Fruit fly (Drosophila melanogaster) whole organism, embryonic: ENCODE results near the gene CG9961.

Experiments used
- Abd-B ChIP-seq: fragments of 200-800 bp; sonication (Bioruptor generic); optimal IDR thresholded peaks from 2 replicates; lab custom pipeline; 2018; ENCODE audit warnings: missing biosample characterization, mild to moderate bottlenecking, missing genetic modification characterization, moderate library complexity
- Asciz ChIP-seq: fragments of 200-800 bp; sonication (Bioruptor generic); optimal IDR thresholded peaks from 2 replicates; lab custom pipeline; 2017; ENCODE audit warnings: missing biosample characterization, mild to moderate bottlenecking, missing genetic modification characterization, missing genetic modification reagents
- Atf3 ChIP-seq: fragments of 200-800 bp; sonication (Bioruptor generic); optimal IDR thresholded peaks from 3 replicates; lab custom pipeline; 2016; ENCODE audit warnings: missing biosample characterization, missing genetic modification characterization
- CG10267 ChIP-seq: fragments of 200-800 bp; sonication (Bioruptor generic); optimal IDR thresholded peaks from 2 replicates; lab custom pipeline; 2018; ENCODE audit warnings: missing biosample characterization, mild to moderate bottlenecking, missing genetic modification characterization, moderate library complexity
- CG10543 ChIP-seq: fragments of 200-800 bp; sonication (Bioruptor generic); optimal IDR thresholded peaks from 3 replicates; lab custom pipeline; 2017; ENCODE audit warnings: missing biosample characterization, mild to moderate bottlenecking, missing genetic modification characterization, moderate library complexity
- CG11093 ChIP-seq: fragments of 200-800 bp; sonication (Bioruptor generic); IDR thresholded peaks from 3 replicates; pipeline ENCODE4 v1.3.6; 2022; ENCODE audit warnings: missing biosample characterization, missing genetic modification characterization
- CG12071 ChIP-seq: fragments of 200-800 bp; sonication (Bioruptor generic); optimal IDR thresholded peaks from 3 replicates; lab custom pipeline; 2018; ENCODE audit warnings: missing biosample characterization, mild to moderate bottlenecking, missing genetic modification characterization
- CG12155 ChIP-seq: fragments of 200-800 bp; sonication (Bioruptor generic); optimal IDR thresholded peaks from 3 replicates; lab custom pipeline; 2016; ENCODE audit warnings: missing biosample characterization, missing genetic modification characterization
- CG13287 ChIP-seq: fragments of 200-800 bp; sonication (Bioruptor generic); IDR thresholded peaks from 2 replicates; pipeline ENCODE4 v1.3.6; 2022; ENCODE audit warnings: missing biosample characterization, missing genetic modification characterization; ENCODE audit not compliant: partially characterized antibody
- CG13775 ChIP-seq: fragments of 200-800 bp; sonication (Bioruptor generic); optimal IDR thresholded peaks from 3 replicates; lab custom pipeline; 2017; ENCODE audit warnings: missing biosample characterization, mild to moderate bottlenecking, missing genetic modification characterization
- CG14014 ChIP-seq: fragments of 200-800 bp; sonication (Bioruptor generic); IDR thresholded peaks from 2 replicates; pipeline ENCODE4 v1.3.6; 2022; ENCODE audit warnings: missing biosample characterization, missing genetic modification characterization
- CG14050 ChIP-seq: fragments of 200-800 bp; sonication (Bioruptor generic); IDR thresholded peaks from 3 replicates; pipeline ENCODE4 v1.3.6; 2022; ENCODE audit warnings: missing biosample characterization, missing genetic modification characterization
- CG17912 ChIP-seq: fragments of 200-800 bp; sonication (Bioruptor generic); optimal IDR thresholded peaks from 2 replicates; lab custom pipeline; 2018; ENCODE audit warnings: missing biosample characterization, mild to moderate bottlenecking, missing genetic modification characterization
- CG18476 ChIP-seq: fragments of 200-800 bp; sonication (Bioruptor generic); optimal IDR thresholded peaks from 2 replicates; lab custom pipeline; 2016; ENCODE audit warnings: missing biosample characterization, mild to moderate bottlenecking, missing genetic modification characterization
- CG18599 ChIP-seq: fragments of 200-800 bp; sonication (Bioruptor generic); optimal IDR thresholded peaks from 3 replicates; lab custom pipeline; 2017; ENCODE audit warnings: missing biosample characterization, missing genetic modification characterization, mild to moderate bottlenecking, moderate library complexity, missing genetic modification reagents
- CG2129 ChIP-seq: fragments of 200-800 bp; sonication (Bioruptor generic); IDR thresholded peaks from 2 replicates; pipeline ENCODE4 v1.3.6; 2022; ENCODE audit warnings: missing biosample characterization, missing genetic modification characterization; ENCODE audit not compliant: partially characterized antibody
- CG2202 ChIP-seq: fragments of 200-800 bp; sonication (Bioruptor generic); optimal IDR thresholded peaks from 2 replicates; lab custom pipeline; 2018; ENCODE audit warnings: missing biosample characterization, mild to moderate bottlenecking, missing genetic modification characterization
- CG3281 ChIP-seq: fragments of 200-800 bp; sonication (Bioruptor generic); optimal IDR thresholded peaks from 3 replicates; lab custom pipeline; 2017; ENCODE audit warnings: missing biosample characterization, mild to moderate bottlenecking, missing genetic modification characterization
- CG34376 ChIP-seq: fragments of 200-800 bp; sonication (Bioruptor generic); optimal IDR thresholded peaks from 2 replicates; lab custom pipeline; 2018; ENCODE audit warnings: missing biosample characterization, mild to moderate bottlenecking, missing genetic modification characterization
- CG34422 ChIP-seq: fragments of 200-800 bp; sonication (Bioruptor generic); IDR thresholded peaks from 3 replicates; pipeline ENCODE4 v1.3.6; 2022; ENCODE audit warnings: missing biosample characterization, missing genetic modification characterization
- CG3838 ChIP-seq: fragments of 200-800 bp; sonication (Bioruptor generic); optimal IDR thresholded peaks from 3 replicates; lab custom pipeline; 2016; ENCODE audit warnings: missing biosample characterization, missing genetic modification characterization
- CG7786 ChIP-seq: fragments of 200-800 bp; sonication (Bioruptor generic); optimal IDR thresholded peaks from 2 replicates; lab custom pipeline; 2016; ENCODE audit warnings: missing biosample characterization, missing genetic modification characterization
- CG8290 ChIP-seq, 3 experiments: fragments of 200-800 bp; sonication (Bioruptor generic); optimal IDR thresholded peaks; 2 replicates each; lab custom pipeline; 2016 to 2019; ENCODE audit warnings: missing biosample characterization in 3 of 3, missing genetic modification characterization in 3 of 3, mild to moderate bottlenecking in 2 of 3, moderate library complexity in 1 of 3
- D19B ChIP-seq: fragments of 200-800 bp; sonication (Bioruptor generic); optimal IDR thresholded peaks from 2 replicates; lab custom pipeline; 2017; ENCODE audit warnings: missing biosample characterization, mild to moderate bottlenecking, missing genetic modification characterization
- Dad ChIP-seq: fragments of 200-800 bp; sonication (Bioruptor generic); optimal IDR thresholded peaks from 3 replicates; lab custom pipeline; 2016; ENCODE audit warnings: missing biosample characterization, missing genetic modification characterization
- Trl ChIP-seq, 3 experiments: fragments of >200 bp in 2 of 3; fragments of 200-800 bp in 1 of 3; sonication (Bioruptor generic) in 1 of 3; optimal IDR thresholded peaks; 2 replicates in 1 of 3; 3 replicates in 2 of 3; lab custom pipeline; 2016 to 2017; ENCODE audit warnings: missing biosample characterization in 1 of 3, missing genetic modification characterization in 1 of 3
- Xbp1 ChIP-seq: fragments of 200-800 bp; sonication (Bioruptor generic); optimal IDR thresholded peaks from 3 replicates; lab custom pipeline; 2016; ENCODE audit warnings: missing biosample characterization, mild to moderate bottlenecking, missing genetic modification characterization
- ac ChIP-seq: fragments of 200-800 bp; sonication (Bioruptor generic); optimal IDR thresholded peaks from 3 replicates; lab custom pipeline; 2017; ENCODE audit warnings: missing biosample characterization, mild to moderate bottlenecking, missing genetic modification characterization
- ara ChIP-seq: fragments of 200-800 bp; sonication (Bioruptor generic); IDR thresholded peaks from 2 replicates; pipeline ENCODE4 v1.3.6; 2022; ENCODE audit warnings: missing biosample characterization, missing genetic modification characterization
- ato ChIP-seq: fragments of 200-800 bp; sonication (Bioruptor generic); IDR thresholded peaks from 2 replicates; pipeline ENCODE4 v1.3.6; 2022; ENCODE audit warnings: missing biosample characterization, missing genetic modification characterization; ENCODE audit not compliant: partially characterized antibody
- bcd ChIP-seq: fragments of 200-800 bp; sonication (Bioruptor generic); optimal IDR thresholded peaks from 2 replicates; lab custom pipeline; 2017; ENCODE audit warnings: missing biosample characterization, mild to moderate bottlenecking, missing genetic modification characterization
- cad ChIP-seq: fragments of >200 bp; optimal IDR thresholded peaks from 2 replicates; lab custom pipeline; 2017; ENCODE audit warnings: missing biosample characterization, missing genetic modification characterization
- cg ChIP-seq: fragments of 200-800 bp; sonication (Bioruptor generic); optimal IDR thresholded peaks from 3 replicates; lab custom pipeline; 2019; ENCODE audit warnings: missing biosample characterization, mild to moderate bottlenecking, missing genetic modification characterization, moderate library complexity
- chif ChIP-seq, 2 experiments: fragments of 200-800 bp; sonication (Bioruptor generic); optimal IDR thresholded peaks; 3 replicates each; lab custom pipeline; 2016; ENCODE audit warnings: missing biosample characterization in 2 of 2, missing genetic modification characterization in 2 of 2
- croc ChIP-seq: fragments of 200-800 bp; sonication (Bioruptor generic); conservative IDR thresholded peaks from 3 replicates; pipeline ENCODE4 v1.3.6; 2022; ENCODE audit warnings: missing biosample characterization, missing genetic modification characterization
- emc ChIP-seq: fragments of 200-800 bp; sonication (Bioruptor generic); optimal IDR thresholded peaks from 2 replicates; lab custom pipeline; 2016; ENCODE audit warnings: missing biosample characterization, missing genetic modification characterization
- fd102C ChIP-seq: fragments of 200-800 bp; sonication (Bioruptor generic); optimal IDR thresholded peaks from 2 replicates; lab custom pipeline; 2018; ENCODE audit warnings: missing biosample characterization, mild to moderate bottlenecking, missing genetic modification characterization, moderate library complexity
- fd3F ChIP-seq: fragments of 200-800 bp; sonication (Bioruptor generic); optimal IDR thresholded peaks from 2 replicates; lab custom pipeline; 2018; ENCODE audit warnings: missing biosample characterization, mild to moderate bottlenecking, missing genetic modification characterization, moderate library complexity
- kay ChIP-seq: fragments of 200-800 bp; sonication (Bioruptor generic); optimal IDR thresholded peaks from 2 replicates; lab custom pipeline; 2016; ENCODE audit warnings: missing biosample characterization, missing genetic modification characterization
- kni ChIP-seq: fragments of 200-800 bp; sonication (Bioruptor generic); optimal IDR thresholded peaks from 3 replicates; lab custom pipeline; 2017; ENCODE audit warnings: mild to moderate bottlenecking, missing biosample characterization, missing genetic modification reagents, missing genetic modification characterization
- pfk ChIP-seq: fragments of 200-800 bp; sonication (Bioruptor generic); optimal IDR thresholded peaks from 2 replicates; lab custom pipeline; 2018; ENCODE audit warnings: missing biosample characterization, mild to moderate bottlenecking, missing genetic modification characterization, moderate library complexity
- phol ChIP-seq: fragments of 200-800 bp; sonication (Bioruptor generic); optimal IDR thresholded peaks from 3 replicates; lab custom pipeline; 2018; ENCODE audit warnings: missing biosample characterization, mild to moderate bottlenecking, missing genetic modification characterization, moderate library complexity
- row ChIP-seq: fragments of 200-800 bp; sonication (Bioruptor generic); IDR thresholded peaks from 3 replicates; pipeline ENCODE4 v1.3.6; 2022; ENCODE audit warnings: missing biosample characterization, missing genetic modification characterization
- sd ChIP-seq: fragments of 200-800 bp; sonication (Bioruptor generic); optimal IDR thresholded peaks from 3 replicates; lab custom pipeline; 2018; ENCODE audit warnings: missing biosample characterization, mild to moderate bottlenecking, missing genetic modification characterization, moderate library complexity
- sens ChIP-seq: fragments of 200-800 bp; sonication (Bioruptor generic); peaks from one replicate; lab custom pipeline; 2016; ENCODE audit warnings: missing biosample characterization, missing genetic modification characterization
- sima ChIP-seq: fragments of 200-800 bp; sonication (Bioruptor generic); optimal IDR thresholded peaks from 2 replicates; lab custom pipeline; 2016; ENCODE audit warnings: missing biosample characterization, missing genetic modification characterization
- stc ChIP-seq: fragments of 200-800 bp; sonication (Bioruptor generic); IDR thresholded peaks from 2 replicates; pipeline ENCODE4 v1.3.6; 2022; ENCODE audit warnings: missing biosample characterization, missing genetic modification characterization
- tx ChIP-seq: fragments of 200-800 bp; sonication (Bioruptor generic); optimal IDR thresholded peaks from 2 replicates; lab custom pipeline; 2016; ENCODE audit warnings: missing biosample characterization, missing genetic modification characterization

Gene CG9961

dm6 chr2L:2731370-2732138, 13.2 kb downstream of the CG9961 start (continued):
- TF ChIP-seq CG14014 (GFP tag; lab: Robert Waterston, UW) (peak; percentile 80), CG11093 (GFP tag; lab: Robert Waterston, UW) (0 out of 3 replicates have a peak, but pooled peaks have one; percentile 22), CG12071 (no peak), CG3281 (GFP tag; lab: Kevin White, UChicago) (no peak), cg (peak; percentile 3), sd (peak; percentile 94), chif (GFP tag; optimal IDR thresholded peaks at IDR 0.05; lab: Kevin White, UChicago) (peak in 1 of 2 experiments; percentile 19), CG34376 (GFP tag; lab: Kevin White, UChicago) (peak; percentile 38), CG10543 (GFP tag; lab: Kevin White, UChicago) (no peak), kay (GFP tag; lab: Kevin White, UChicago) (peak; percentile 50), pfk (GFP tag; lab: Kevin White, UChicago) (no peak), CG8290 (GFP tag; optimal IDR thresholded peaks at IDR 0.05; lab: Kevin White, UChicago) (no peak), CG8290 (tag; optimal IDR thresholded peaks at IDR 0.05; lab: Kevin White, UChicago) (peak in 1 of 2 experiments; percentile 24), CG18599 (GFP tag; lab: Kevin White, UChicago) (no peak), bcd (GFP tag; lab: Kevin White, UChicago) (peak; percentile 6), row (GFP tag; lab: Robert Waterston, UW) (peak; percentile 59; the same call in 2 of the 3 replicates), emc (GFP tag; lab: Kevin White, UChicago) (no peak), stc (GFP tag; lab: Robert Waterston, UW) (peak; percentile 31; the same call in 1 of the 2 replicates), CG7786 (GFP tag; lab: Kevin White, UChicago) (no peak), CG10267 (tag; lab: Kevin White, UChicago) (no peak), ara (GFP tag; lab: Robert Waterston, UW) (peak; percentile 47; the same call in 1 of the 2 replicates), CG34422 (GFP tag; lab: Robert Waterston, UW) (0 out of 3 replicates have a peak, but pooled peaks have one; percentile 40), CG13775 (GFP tag; lab: Kevin White, UChicago) (no peak), Atf3 (GFP tag; lab: Kevin White, UChicago) (no peak), sens (GFP tag; lab: Kevin White, UChicago) (peak; percentile 79), Xbp1 (GFP tag; lab: Kevin White, UChicago) (peak; percentile 16), ato (GFP tag; lab: Robert Waterston, UW) (no peak), Dad (GFP tag; lab: Kevin White, UChicago) (no peak), sima (GFP tag; lab: Kevin White, UChicago) (no peak), phol (tag; lab: Kevin White, UChicago) (peak; percentile 39), Asciz (GFP tag; lab: Kevin White, UChicago) (no peak), CG13287 (no peak), tx (GFP tag; lab: Kevin White, UChicago) (no peak), kni (GFP tag; lab: Kevin White, UChicago) (no peak), croc (no peak), CG3838 (GFP tag; lab: Kevin White, UChicago) (no peak), cad (GFP tag; lab: Kevin White, UChicago) (no peak), fd3F (peak; percentile 0), CG2202 (tag; lab: Kevin White, UChicago) (no peak), CG14050 (GFP tag; lab: Robert Waterston, UW) (no peak), CG12155 (no peak), CG18476 (no peak), ac (GFP tag; lab: Kevin White, UChicago) (no peak), CG2129 (no peak), fd102C (no peak), D19B (GFP tag; lab: Kevin White, UChicago) (no peak), Trl (optimal IDR thresholded peaks at IDR 0.05; lab: Kevin White, UChicago) (no peak), Trl (GFP tag; optimal IDR thresholded peaks at IDR 0.05; lab: Kevin White, UChicago) (no peak), CG17912 (GFP tag; lab: Kevin White, UChicago) (no peak), Abd-B (GFP tag; lab: Kevin White, UChicago) (peak; percentile 7)
